Fruit fly (Drosophila melanogaster): ENCODE data around the gene grk.

The grk gene

dm6 chr2L:8382646-8383045 lies 50.8 kb downstream of the grk start, which contains the start of the genes CG13392 and Rcd4 (continued):
- TF ChIP-seq ems (GFP tag; optimal IDR thresholded peaks at IDR 0.05) (peak; percentile 67), gsb-n (tag; optimal IDR thresholded peaks at IDR 0.05) (peak; percentile 21), CG8359 (GFP tag; optimal IDR thresholded peaks at IDR 0.05; ENCODE audit: borderline replicate concordance) (no peak), CG11504 (tag; optimal IDR thresholded peaks at IDR 0.05) (peak; percentile 46), kah (GFP tag; optimal IDR thresholded peaks at IDR 0.05) (peak; percentile 33), CG9727 (GFP tag; optimal IDR thresholded peaks at IDR 0.05) (peak; percentile 30), CG3995 (GFP tag; optimal IDR thresholded peaks at IDR 0.05) (peak; percentile 66), CG13894 (tag; optimal IDR thresholded peaks at IDR 0.05) (peak; percentile 80), CG15696 (tag; optimal IDR thresholded peaks at IDR 0.05) (no peak), HmgD (GFP tag; optimal IDR thresholded peaks at IDR 0.05) (peak; percentile 63), CG10267 (tag; optimal IDR thresholded peaks at IDR 0.05) (peak; percentile 97), tup (GFP tag; optimal IDR thresholded peaks at IDR 0.05) (peak; percentile 76), her (GFP tag; optimal IDR thresholded peaks at IDR 0.05) (peak; percentile 81), CG17612 (GFP tag; IDR thresholded peaks at IDR 0.05) (no peak), CG17359 (tag; optimal IDR thresholded peaks at IDR 0.05) (peak; percentile 56), CG7372 (GFP tag; IDR thresholded peaks at IDR 0.05) (0 out of 2 replicates have a peak, but pooled peaks have one; percentile 12), CG2202 (tag; optimal IDR thresholded peaks at IDR 0.05) (peak; percentile 18), fd102C (GFP tag; optimal IDR thresholded peaks at IDR 0.05) (no peak), PHDP (tag; optimal IDR thresholded peaks at IDR 0.05) (peak; percentile 58), corto (GFP tag; optimal IDR thresholded peaks at IDR 0.05) (peak; percentile 38), chm (GFP tag; IDR thresholded peaks at IDR 0.05) (peak; percentile 51; the same call in 1 of the 2 replicates), CG12104 (GFP tag; optimal IDR thresholded peaks at IDR 0.05) (no peak), CG8089 (GFP tag; optimal IDR thresholded peaks at IDR 0.05) (peak; percentile 11), CHES-1-like (GFP tag; optimal IDR thresholded peaks at IDR 0.05) (peak; percentile 79), HLHmδ (GFP tag; optimal IDR thresholded peaks at IDR 0.05) (peak; percentile 28), Atf6 (GFP tag; IDR thresholded peaks at IDR 0.05) (no peak), danr (GFP tag; IDR thresholded peaks at IDR 0.05) (no peak), CG34422 (GFP tag; IDR thresholded peaks at IDR 0.05) (peak; percentile 91), HLH4C (GFP tag; IDR thresholded peaks at IDR 0.05; ENCODE audit: partially characterized antibody) (peak; percentile 35; the same call in 1 of the 3 replicates), stc (GFP tag; IDR thresholded peaks at IDR 0.05) (no peak), TFAM (GFP tag; optimal IDR thresholded peaks at IDR 0.05) (no peak), CG16813 (GFP tag; IDR thresholded peaks at IDR 0.05; ENCODE audit: partially characterized antibody) (peak; percentile 57), bowl (GFP tag; IDR thresholded peaks at IDR 0.05) (no peak), CG17829 (tag; optimal IDR thresholded peaks at IDR 0.05) (peak; percentile 70), ac (GFP tag; optimal IDR thresholded peaks at IDR 0.05) (no peak), Hmx (GFP tag; optimal IDR thresholded peaks at IDR 0.05) (no peak), wdn (GFP tag; IDR thresholded peaks at IDR 0.05) (peak; percentile 51; the same call in 1 of the 2 replicates), sima (GFP tag; optimal IDR thresholded peaks at IDR 0.05) (no peak), dmrt11E (tag; optimal IDR thresholded peaks at IDR 0.05) (peak; percentile 21), ind (GFP tag; optimal IDR thresholded peaks at IDR 0.05) (peak; percentile 68), Gug (GFP tag; IDR thresholded peaks at IDR 0.05) (peak; percentile 48; the same call in 1 of the 4 replicates), run (tag; optimal IDR thresholded peaks at IDR 0.05) (peak; percentile 1), pnt (GFP tag; optimal IDR thresholded peaks at IDR 0.05) (no peak), Hmr (GFP tag; optimal IDR thresholded peaks at IDR 0.05) (peak; percentile 78), sqz (GFP tag; optimal IDR thresholded peaks at IDR 0.05) (no peak), CG1602 (GFP tag; optimal IDR thresholded peaks at IDR 0.05) (peak; percentile 7), pzg (GFP tag; optimal IDR thresholded peaks at IDR 0.05) (peak; percentile 87), CG10431 (GFP tag; optimal IDR thresholded peaks at IDR 0.05) (peak; percentile 40), dysf (GFP tag; IDR thresholded peaks at IDR 0.05) (peak; percentile 72), CG8478 (optimal IDR thresholded peaks at IDR 0.05) (no peak), CG2889 (GFP tag; IDR thresholded peaks at IDR 0.05) (no peak)

Data from whole organism, embryonic.